Worm (Caenorhabditis elegans) whole organism, mixed stage, embryonic: Measurements from ENCODE around the gene abcx-1.

Source experiments
- lsy-2 ChIP-seq: fragments of 150-350 bp; optimal IDR thresholded peaks from 2 replicates; lab custom pipeline; 2014; ENCODE audit warnings: missing biosample characterization, missing genetic modification characterization
- sptf-1 ChIP-seq: sonication (generic microtip); optimal IDR thresholded peaks from 2 replicates; lab custom pipeline; 2017; ENCODE audit warnings: mild to moderate bottlenecking, missing genetic modification characterization, moderate library complexity, missing compliant biosample characterization

DNA sequence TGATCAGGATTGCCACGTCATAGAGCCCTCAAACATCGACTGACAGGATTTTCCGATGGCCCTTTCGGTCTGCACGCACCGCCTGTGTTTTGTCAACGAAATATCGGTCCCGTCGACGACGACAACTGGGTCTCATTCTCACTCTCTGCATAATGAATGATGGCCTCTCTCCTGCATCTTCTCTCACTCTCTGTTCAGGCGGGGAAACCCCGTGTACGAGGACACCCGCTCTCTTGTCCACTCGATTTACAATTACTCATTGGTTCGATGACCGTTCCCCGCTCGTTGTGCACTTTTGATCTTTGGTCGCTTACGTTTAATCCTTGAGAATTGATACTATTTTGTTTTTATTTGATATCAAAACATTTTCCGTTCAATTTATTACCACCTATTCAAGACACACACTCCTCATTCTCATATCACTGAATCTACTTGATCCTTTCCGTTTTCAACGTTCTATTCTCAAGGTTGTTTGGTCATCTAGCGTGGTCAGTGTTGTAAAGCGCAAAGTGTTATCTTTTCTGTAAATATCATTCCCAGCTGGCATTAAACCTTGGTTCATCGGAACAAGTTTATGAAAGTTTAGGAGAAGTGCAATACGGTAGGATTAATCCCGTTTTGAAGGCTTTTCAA is 9.2 kb upstream of the abcx-1 start:
- TF ChIP-seq lsy-2 = no peak
- no peak for TF ChIP-seq sptf-1 (tag; lab: Kevin White, UChicago)
